Fruit fly (Drosophila melanogaster): Measurements from ENCODE around the gene CG10853.

dm6 chr3L:3976438-3976837, 28.7 kb downstream of the CG10853 start:
- no peak for TF ChIP-seq tai (GFP tag; optimal IDR thresholded peaks at IDR 0.05)
- TF ChIP-seq psq (GFP tag; optimal IDR thresholded peaks at IDR 0.05): no peak
- no peak for TF ChIP-seq usp (GFP tag; optimal IDR thresholded peaks at IDR 0.05)
